Fruit fly (Drosophila melanogaster): ENCODE data around the gene CG9265.
A peak's percentile ranks its signal among the peaks of the same experiment; 100 is the strongest.

CG9265 gene

dm6 chr2L:21105127-21105526 is 33.8 kb upstream of the CG9265 start (continued):
- TF ChIP-seq ham (GFP tag; IDR thresholded peaks at IDR 0.05) (no peak), Nf-YA (GFP tag; IDR thresholded peaks at IDR 0.05) (no peak), sens (GFP tag) (no peak), disco-r (GFP tag; optimal IDR thresholded peaks at IDR 0.05) (no peak), CG2120 (GFP tag; optimal IDR thresholded peaks at IDR 0.05) (no peak), CG18599 (GFP tag; optimal IDR thresholded peaks at IDR 0.05) (no peak), Opbp (GFP tag; IDR thresholded peaks at IDR 0.05; ENCODE audit: partially characterized antibody) (no peak), wek (GFP tag; optimal IDR thresholded peaks at IDR 0.05) (no peak), jigr1 (GFP tag; IDR thresholded peaks at IDR 0.05) (no peak), CG17186 (GFP tag; optimal IDR thresholded peaks at IDR 0.05) (no peak), chn (GFP tag; optimal IDR thresholded peaks at IDR 0.05) (no peak), gcm2 (GFP tag; optimal IDR thresholded peaks at IDR 0.05) (no peak), CG4820 (GFP tag; optimal IDR thresholded peaks at IDR 0.05) (no peak), Sox102F (GFP tag; optimal IDR thresholded peaks at IDR 0.05) (no peak), CG17359 (tag; optimal IDR thresholded peaks at IDR 0.05) (no peak), sr (GFP tag; IDR thresholded peaks at IDR 0.05) (no peak), croc (GFP tag; conservative IDR thresholded peaks at IDR 0.05) (no peak), CG8765 (GFP tag; IDR thresholded peaks at IDR 0.05) (no peak), hkb (optimal IDR thresholded peaks at IDR 0.05) (no peak), hkb (GFP tag; IDR thresholded peaks at IDR 0.05) (no peak), cg (GFP tag; optimal IDR thresholded peaks at IDR 0.05) (no peak), zen (tag; optimal IDR thresholded peaks at IDR 0.05) (no peak), esg (GFP tag; conservative IDR thresholded peaks at IDR 0.05) (no peak), CG6175 (GFP tag; IDR thresholded peaks at IDR 0.05) (no peak), CG5180 (GFP tag; optimal IDR thresholded peaks at IDR 0.05) (no peak), fu2 (GFP tag; optimal IDR thresholded peaks at IDR 0.05) (no peak), ewg (GFP tag; optimal IDR thresholded peaks at IDR 0.05) (peak; percentile 95), phol (tag; optimal IDR thresholded peaks at IDR 0.05) (peak; percentile 77), Hr51 (GFP tag; optimal IDR thresholded peaks at IDR 0.05) (no peak), CG12299 (tag; optimal IDR thresholded peaks at IDR 0.05) (no peak), nau (GFP tag; optimal IDR thresholded peaks at IDR 0.05) (no peak), MESR4 (GFP tag; optimal IDR thresholded peaks at IDR 0.05) (no peak), CG1792 (GFP tag; optimal IDR thresholded peaks at IDR 0.05) (no peak), CG4360 (GFP tag; IDR thresholded peaks at IDR 0.05) (peak; percentile 75), CG12942 (GFP tag; optimal IDR thresholded peaks at IDR 0.05) (no peak), Deaf1 (tag; optimal IDR thresholded peaks at IDR 0.05) (no peak), mam (GFP tag; optimal IDR thresholded peaks at IDR 0.05) (no peak), ara (GFP tag; IDR thresholded peaks at IDR 0.05) (no peak), ttk (GFP tag; IDR thresholded peaks at IDR 0.05) (no peak), CrebB (tag; optimal IDR thresholded peaks at IDR 0.05) (no peak), CG32532 (GFP tag; IDR thresholded peaks at IDR 0.05) (no peak), sima (GFP tag; optimal IDR thresholded peaks at IDR 0.05) (no peak), Hand (GFP tag; optimal IDR thresholded peaks at IDR 0.05) (no peak), CG6765 (GFP tag; optimal IDR thresholded peaks at IDR 0.05) (no peak), Trl (optimal IDR thresholded peaks at IDR 0.05) (peak; percentile 19 to 20), Trl (GFP tag; optimal IDR thresholded peaks at IDR 0.05) (no peak), Bdp1 (GFP tag; optimal IDR thresholded peaks at IDR 0.05) (no peak), inv (GFP tag; IDR thresholded peaks at IDR 0.05; ENCODE audit: partially characterized antibody) (no peak), amos (GFP tag; IDR thresholded peaks at IDR 0.05; ENCODE audit: partially characterized antibody) (0 out of 2 replicates have a peak, but pooled peaks have one; percentile 7), Nf-YC (tag; optimal IDR thresholded peaks at IDR 0.05) (no peak), Xrp1 (GFP tag; IDR thresholded peaks at IDR 0.05) (no peak), CG9437 (GFP tag; optimal IDR thresholded peaks at IDR 0.05) (no peak), fd102C (GFP tag; optimal IDR thresholded peaks at IDR 0.05) (no peak)

All from whole organism, embryonic.